Worm (Caenorhabditis elegans): ENCODE results near the gene cutl-3.

Gene cutl-3

DNA sequence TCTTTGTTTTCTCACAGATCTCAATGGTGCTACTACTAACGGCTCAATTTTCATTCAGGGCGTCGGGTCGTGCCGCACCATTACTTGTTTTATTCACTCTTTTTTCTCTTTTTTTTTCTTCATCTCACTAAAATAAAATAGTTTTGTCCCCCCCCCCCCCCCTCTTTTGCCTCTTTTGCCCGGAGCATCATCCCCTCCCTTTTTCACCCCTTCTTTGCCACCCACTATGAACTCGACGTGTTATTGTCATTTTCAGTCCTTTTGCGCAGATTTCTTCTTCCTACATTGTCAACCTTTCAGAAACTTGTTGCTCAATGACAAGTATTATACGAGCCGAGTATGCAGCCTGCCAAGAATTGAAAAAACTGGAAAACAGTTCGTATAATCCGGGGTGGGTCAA lies 27.0 kb upstream of the cutl-3 start, which contains the start of gene seb-3:
TSS of gene seb-3 (plus strand) at position 301 of the 400 bp plus-strand sequence.
- TF ChIP-seq duxl-1 (tag; optimal IDR thresholded peaks at IDR 0.05; ENCODE audit: poor library complexity) = no peak
- no peak for TF ChIP-seq zag-1 (tag; optimal IDR thresholded peaks at IDR 0.05)
- TF ChIP-seq ceh-44 (GFP tag; IDR thresholded peaks at IDR 0.05) = no peak
- no peak for TF ChIP-seq aha-1 (tag)

- TF ChIP-seq set-16 (GFP tag; IDR thresholded peaks at IDR 0.05) (peak; percentile 36; the same call in 1 of the 2 replicates), T26A8.4 (GFP tag; IDR thresholded peaks at IDR 0.05) (no peak), Y5F2A.4 (GFP tag; optimal IDR thresholded peaks at IDR 0.05) (no peak), ZK546.5 (tag; optimal IDR thresholded peaks at IDR 0.05) (no peak), lsy-2 (tag; optimal IDR thresholded peaks at IDR 0.05) (no peak), ztf-7 (tag; optimal IDR thresholded peaks at IDR 0.05) (no peak), ZK337.2 (GFP tag; IDR thresholded peaks at IDR 0.05) (no peak), fkh-10 (GFP tag; optimal IDR thresholded peaks at IDR 0.05) (peak; percentile 74), nhr-111 (GFP tag; optimal IDR thresholded peaks at IDR 0.05) (no peak), attf-4 (tag; optimal IDR thresholded peaks at IDR 0.05) (no peak), daf-8 (GFP tag; IDR thresholded peaks at IDR 0.05) (no peak), nhr-76 (tag; optimal IDR thresholded peaks at IDR 0.05) (no peak), ceh-82 (tag; optimal IDR thresholded peaks at IDR 0.05) (no peak)
Measured at ce11 chrX:15016102-15016501, 17.1 kb upstream of the cutl-3 start.

- TF ChIP-seq ceh-44 (GFP tag; IDR thresholded peaks at IDR 0.05) (no peak), daf-16 (GFP tag; optimal IDR thresholded peaks at IDR 0.05) (peak in 1 of 2 experiments; percentile 21), daf-16 (tag; optimal IDR thresholded peaks at IDR 0.05) (no peak), nhr-42 (GFP tag; IDR thresholded peaks at IDR 0.05) (no peak), T20F7.1 (GFP tag; optimal IDR thresholded peaks at IDR 0.05) (no peak), nhr-76 (tag; optimal IDR thresholded peaks at IDR 0.05) (no peak), madf-5 (GFP tag; IDR thresholded peaks at IDR 0.05) (no peak), skn-1 (tag; optimal IDR thresholded peaks at IDR 0.05) (no peak), lin-39 (tag; optimal IDR thresholded peaks at IDR 0.05) (no peak), lim-7 (GFP tag; IDR thresholded peaks at IDR 0.05) (no peak), spr-1 (tag; optimal IDR thresholded peaks at IDR 0.05) (no peak), mep-1 (tag; optimal IDR thresholded peaks at IDR 0.05) (no peak), tag-97 (GFP tag; IDR thresholded peaks at IDR 0.05) (no peak), lin-29 (GFP tag; IDR thresholded peaks at IDR 0.05) (no peak), lin-13 (GFP tag; optimal IDR thresholded peaks at IDR 0.05) (no peak), egl-43 (GFP tag; IDR thresholded peaks at IDR 0.05) (no peak), unc-62 (GFP tag; optimal IDR thresholded peaks at IDR 0.05 in 1 of 2) (peak in 1 of 2 experiments; percentile 94), unc-62 (tag; optimal IDR thresholded peaks at IDR 0.05) (no peak), hlh-11 (tag; optimal IDR thresholded peaks at IDR 0.05) (peak; percentile 29)
Measured at ce11 chrX:15013941-15014453, 15.0 kb upstream of the cutl-3 start.

DNA sequence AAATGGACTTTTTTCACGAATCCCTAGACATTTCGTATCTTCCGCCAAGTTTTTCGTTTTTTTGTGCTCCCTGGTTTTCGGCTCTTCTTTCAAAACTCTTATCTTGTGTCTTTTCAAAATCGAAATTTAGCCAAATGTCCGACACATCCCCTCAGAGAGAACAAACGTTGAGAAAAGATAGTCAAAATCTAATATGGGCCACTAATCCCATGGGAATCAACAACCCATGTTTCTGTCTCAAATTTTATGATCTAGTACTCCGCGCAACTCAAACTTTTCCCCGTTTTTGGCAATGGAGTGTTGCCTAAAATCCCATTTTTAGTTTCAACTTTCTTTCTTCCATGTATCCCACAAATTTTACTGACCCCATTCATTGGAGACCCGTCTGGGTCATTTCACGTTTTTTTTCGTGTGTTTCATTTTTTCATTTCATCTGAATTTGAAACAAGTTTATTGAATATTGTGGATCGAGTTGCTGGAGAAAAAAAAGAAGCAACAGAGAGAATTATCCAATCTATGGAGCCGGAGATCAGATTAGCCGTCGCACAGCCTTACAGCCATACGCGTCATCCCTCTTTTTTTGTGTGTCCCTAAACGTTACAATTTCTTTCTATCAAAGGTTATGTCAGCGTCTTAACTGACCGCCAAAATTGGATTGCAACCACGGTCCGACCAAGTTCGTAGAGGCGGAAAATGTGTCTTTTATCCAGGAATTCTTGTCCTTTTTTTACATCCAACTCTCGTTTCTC lies 12.7 kb upstream of the cutl-3 start:
- peak in 1 of 2 experiments; percentile 94 for TF ChIP-seq unc-62 (GFP tag; optimal IDR thresholded peaks at IDR 0.05 in 1 of 2)
- no peak for TF ChIP-seq unc-62 (tag; optimal IDR thresholded peaks at IDR 0.05)
- TF ChIP-seq mep-1 (tag; optimal IDR thresholded peaks at IDR 0.05) = no peak
- no peak for TF ChIP-seq dpl-1 (GFP tag; optimal IDR thresholded peaks at IDR 0.05)
- no peak for TF ChIP-seq hlh-11 (tag; optimal IDR thresholded peaks at IDR 0.05)
- peak; percentile 65 for TF ChIP-seq ces-1 (GFP tag; optimal IDR thresholded peaks at IDR 0.05)
- no peak for TF ChIP-seq tag-97 (GFP tag; IDR thresholded peaks at IDR 0.05)
- TF ChIP-seq attf-4 (tag; optimal IDR thresholded peaks at IDR 0.05) = no peak
- no peak for TF ChIP-seq lim-7 (GFP tag; IDR thresholded peaks at IDR 0.05)
- TF ChIP-seq lin-29 (GFP tag; IDR thresholded peaks at IDR 0.05) = no peak
- TF ChIP-seq Y48G9A.11 (GFP tag; IDR thresholded peaks at IDR 0.05) = no peak
- no peak for TF ChIP-seq zfp-2 (tag; optimal IDR thresholded peaks at IDR 0.05)
- TF ChIP-seq saeg-2 (GFP tag; IDR thresholded peaks at IDR 0.05) = no peak
- peak; percentile 38 for TF ChIP-seq aha-1 (tag)
- no peak for TF ChIP-seq hif-1 (tag; optimal IDR thresholded peaks at IDR 0.05)
- TF ChIP-seq rbr-2 (tag; optimal IDR thresholded peaks at IDR 0.05) = no peak
- TF ChIP-seq nhr-102 (tag; optimal IDR thresholded peaks at IDR 0.05) = no peak
- TF ChIP-seq nhr-41 (GFP tag; IDR thresholded peaks at IDR 0.05) = no peak
- TF ChIP-seq fkh-10 (GFP tag; optimal IDR thresholded peaks at IDR 0.05) = peak; percentile 49
- no peak for TF ChIP-seq lin-15B (tag; optimal IDR thresholded peaks at IDR 0.05)

All from whole organism, L4 larva.